Worm (Caenorhabditis elegans) whole organism, L2 larva: ENCODE measurements around the gene C04B4.5.
"Not testable (repeated sequence)": the region's sequence is repeated elsewhere in the genome, so short reads cannot be mapped to it uniquely, and the experiment has no call there.

ENCODE experiments used
- C34F6.9 ChIP-seq: fragments of 150-350 bp; optimal IDR thresholded peaks from 2 replicates; lab custom pipeline; 2014; ENCODE audit warnings: missing biosample characterization, missing genetic modification characterization
- F13H6.1 ChIP-seq: sonication (generic microtip); optimal IDR thresholded peaks from 2 replicates; lab custom pipeline; 2016; ENCODE audit warnings: missing genetic modification characterization, missing compliant biosample characterization
- R02D3.7 ChIP-seq: fragments of 150-350 bp; optimal IDR thresholded peaks from 2 replicates; lab custom pipeline; 2014; ENCODE audit warnings: missing biosample characterization, missing genetic modification characterization
- ZK546.5 ChIP-seq: sonication (generic microtip); optimal IDR thresholded peaks from 2 replicates; lab custom pipeline; 2017; ENCODE audit warnings: missing biosample characterization, missing genetic modification characterization
- alr-1 ChIP-seq: fragments of 150-350 bp; optimal IDR thresholded peaks from 2 replicates; lab custom pipeline; 2014; ENCODE audit warnings: missing biosample characterization, missing genetic modification characterization
- aly-2 ChIP-seq: fragments of 150-350 bp; optimal IDR thresholded peaks from 2 replicates; lab custom pipeline; 2014; ENCODE audit warnings: missing biosample characterization, missing genetic modification characterization
- blmp-1 ChIP-seq: sonication (generic microtip); optimal IDR thresholded peaks from 2 replicates; lab custom pipeline; 2017; ENCODE audit warnings: missing genetic modification characterization, mild to moderate bottlenecking, missing compliant biosample characterization, antibody characterized with exemption, moderate library complexity; ENCODE audit not compliant: insufficient read depth
- ceh-16 ChIP-seq: fragments of 150-350 bp; optimal IDR thresholded peaks from 2 replicates; lab custom pipeline; 2014; ENCODE audit warnings: missing biosample characterization, missing genetic modification characterization
- ceh-82 ChIP-seq: fragments of 150-350 bp; optimal IDR thresholded peaks from 2 replicates; lab custom pipeline; 2014; ENCODE audit warnings: missing biosample characterization, missing genetic modification characterization
- crh-2 ChIP-seq: sonication (generic microtip); optimal IDR thresholded peaks from 2 replicates; lab custom pipeline; 2017; ENCODE audit warnings: missing biosample characterization, missing genetic modification characterization
- egl-27 ChIP-seq: sonication (generic microtip); optimal IDR thresholded peaks from 3 replicates; lab custom pipeline; 2017; ENCODE audit warnings: missing biosample characterization, missing genetic modification reagents, missing genetic modification characterization
- elt-1 ChIP-seq: fragments of 150-350 bp; optimal IDR thresholded peaks from 2 replicates; lab custom pipeline; 2014; ENCODE audit warnings: missing biosample characterization, missing genetic modification characterization
- fos-1 ChIP-seq: fragments of 150-350 bp; optimal IDR thresholded peaks from 2 replicates; lab custom pipeline; 2014; ENCODE audit warnings: missing biosample characterization, missing genetic modification characterization
- lin-13 ChIP-seq: fragments of 150-350 bp; optimal IDR thresholded peaks from 2 replicates; lab custom pipeline; 2014; ENCODE audit warnings: missing biosample characterization, missing genetic modification reagents, missing genetic modification characterization
- lin-39 ChIP-seq: fragments of 150-350 bp; optimal IDR thresholded peaks from 2 replicates; lab custom pipeline; 2014; ENCODE audit warnings: missing biosample characterization, missing genetic modification reagents, missing genetic modification characterization
- lsy-2 ChIP-seq, 2 experiments: fragments of 150-350 bp in 1 of 2; sonication (generic microtip) in 1 of 2; optimal IDR thresholded peaks; 2 replicates each; lab custom pipeline; 2014 to 2017; ENCODE audit warnings: missing biosample characterization in 2 of 2, missing genetic modification characterization in 2 of 2
- mab-5 ChIP-seq: fragments of 150-350 bp; optimal IDR thresholded peaks from 2 replicates; lab custom pipeline; 2014; ENCODE audit warnings: missing biosample characterization, missing genetic modification characterization
- mbf-1 ChIP-seq: sonication (generic microtip); optimal IDR thresholded peaks from 2 replicates; lab custom pipeline; 2017; ENCODE audit warnings: missing biosample characterization, missing genetic modification characterization
- mdl-1 ChIP-seq, 2 experiments: fragments of 150-350 bp in 1 of 2; sonication (generic microtip) in 1 of 2; optimal IDR thresholded peaks; 2 replicates each; lab custom pipeline; 2017; ENCODE audit warnings: missing biosample characterization in 2 of 2, missing genetic modification characterization in 2 of 2
- nhr-11 ChIP-seq: fragments of 150-350 bp; optimal IDR thresholded peaks from 2 replicates; lab custom pipeline; 2014; ENCODE audit warnings: missing biosample characterization, missing genetic modification characterization
- nhr-129 ChIP-seq: fragments of 150-350 bp; optimal IDR thresholded peaks from 2 replicates; lab custom pipeline; 2014; ENCODE audit warnings: missing biosample characterization, missing genetic modification characterization
- nhr-21 ChIP-seq: fragments of 150-350 bp; optimal IDR thresholded peaks from 2 replicates; lab custom pipeline; 2014; ENCODE audit warnings: missing biosample characterization, missing genetic modification characterization
- nhr-237 ChIP-seq: fragments of 150-350 bp; optimal IDR thresholded peaks from 2 replicates; lab custom pipeline; 2014; ENCODE audit warnings: missing biosample characterization, missing genetic modification characterization
- nhr-25 ChIP-seq: fragments of 150-350 bp; sonication (generic microtip); optimal IDR thresholded peaks from 3 replicates; lab custom pipeline; 2014; ENCODE audit warnings: missing biosample characterization, missing genetic modification characterization
- peb-1 ChIP-seq: fragments of 150-350 bp; optimal IDR thresholded peaks from 2 replicates; lab custom pipeline; 2014; ENCODE audit warnings: missing biosample characterization, missing genetic modification characterization
- skn-1 ChIP-seq: sonication (generic microtip); optimal IDR thresholded peaks from 2 replicates; lab custom pipeline; 2017; ENCODE audit warnings: missing biosample characterization, missing genetic modification characterization
- sma-3 ChIP-seq: sonication (generic microtip); optimal IDR thresholded peaks from 2 replicates; lab custom pipeline; 2016; ENCODE audit warnings: missing genetic modification reagents, missing genetic modification characterization, missing compliant biosample characterization
- sma-9 ChIP-seq, 2 experiments: fragments of 150-350 bp in 1 of 2; sonication (generic microtip) in 1 of 2; optimal IDR thresholded peaks; 2 replicates each; lab custom pipeline; 2014 to 2016; ENCODE audit warnings: missing genetic modification characterization in 2 of 2, mild to moderate bottlenecking in 1 of 2, missing biosample characterization in 1 of 2, missing compliant biosample characterization in 1 of 2, missing genetic modification reagents in 1 of 2, moderate library complexity in 1 of 2
- snpc-4 ChIP-seq: fragments of 150-350 bp; optimal IDR thresholded peaks from 2 replicates; lab custom pipeline; 2014; ENCODE audit warnings: missing biosample characterization, missing genetic modification characterization
- unc-39 ChIP-seq: fragments of 150-350 bp; optimal IDR thresholded peaks from 2 replicates; lab custom pipeline; 2014; ENCODE audit warnings: missing biosample characterization, missing genetic modification characterization
- unc-62 ChIP-seq: fragments of 150-350 bp; optimal IDR thresholded peaks from 2 replicates; lab custom pipeline; 2014; ENCODE audit warnings: missing biosample characterization, missing genetic modification reagents, missing genetic modification characterization
- zag-1 ChIP-seq: fragments of 150-350 bp; optimal IDR thresholded peaks from 2 replicates; lab custom pipeline; 2014; ENCODE audit warnings: missing biosample characterization, missing genetic modification characterization
- ztf-1 ChIP-seq: fragments of 200-800 bp; sonication (Bioruptor generic); conservative IDR thresholded peaks from 2 replicates; pipeline ENCODE4 v1.3.6; 2022; ENCODE audit warnings: missing genetic modification characterization, missing compliant biosample characterization
- ztf-4 ChIP-seq: fragments of 150-350 bp; optimal IDR thresholded peaks from 2 replicates; lab custom pipeline; 2014; ENCODE audit warnings: missing biosample characterization, missing genetic modification characterization

Gene C04B4.5

DNA sequence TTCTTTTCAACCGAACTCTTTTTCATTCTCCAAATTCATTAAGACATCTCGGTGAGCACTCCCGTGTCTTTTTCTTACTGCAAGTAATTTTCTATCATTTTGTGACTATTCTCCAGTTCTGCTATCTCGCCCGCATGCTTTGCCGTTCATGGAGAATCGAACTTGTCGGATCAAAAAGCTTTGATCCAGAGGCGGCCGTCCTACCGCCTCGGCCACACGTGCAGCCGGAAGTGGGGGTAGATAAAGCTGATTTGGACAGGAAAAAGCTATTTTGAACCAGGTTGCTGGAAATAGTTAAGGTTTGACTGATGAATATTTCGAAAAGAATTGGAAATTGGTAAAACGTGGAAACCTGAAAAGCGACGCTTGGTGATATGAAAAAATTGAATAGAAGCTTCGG lies 16.1 kb upstream of the C04B4.5 start:
- TF ChIP-seq unc-39 (tag; lab: Kevin White, UChicago) (no peak), lin-13 (no peak), nhr-21 (tag; lab: Kevin White, UChicago) (no peak), ztf-1 (GFP tag; lab: Robert Waterston, UW) (no peak), C34F6.9 (tag; lab: Kevin White, UChicago) (no peak), R02D3.7 (tag; lab: Kevin White, UChicago) (no peak), elt-1 (tag; lab: Kevin White, UChicago) (no peak), ZK546.5 (tag; lab: Kevin White, UChicago) (no peak), crh-2 (no peak), zag-1 (tag; lab: Kevin White, UChicago) (no peak), F13H6.1 (tag; lab: Kevin White, UChicago) (no peak), skn-1 (tag; lab: Kevin White, UChicago) (no peak), alr-1 (no peak), unc-62 (GFP tag; lab: Kevin White, UChicago) (no peak), mbf-1 (tag; lab: Kevin White, UChicago) (no peak), lin-39 (tag; lab: Kevin White, UChicago) (no peak), lsy-2 (tag; optimal IDR thresholded peaks at IDR 0.05; lab: Kevin White, UChicago) (no peak), mab-5 (tag; lab: Kevin White, UChicago) (no peak), snpc-4 (tag; lab: Kevin White, UChicago) (no peak), fos-1 (no peak)

DNA sequence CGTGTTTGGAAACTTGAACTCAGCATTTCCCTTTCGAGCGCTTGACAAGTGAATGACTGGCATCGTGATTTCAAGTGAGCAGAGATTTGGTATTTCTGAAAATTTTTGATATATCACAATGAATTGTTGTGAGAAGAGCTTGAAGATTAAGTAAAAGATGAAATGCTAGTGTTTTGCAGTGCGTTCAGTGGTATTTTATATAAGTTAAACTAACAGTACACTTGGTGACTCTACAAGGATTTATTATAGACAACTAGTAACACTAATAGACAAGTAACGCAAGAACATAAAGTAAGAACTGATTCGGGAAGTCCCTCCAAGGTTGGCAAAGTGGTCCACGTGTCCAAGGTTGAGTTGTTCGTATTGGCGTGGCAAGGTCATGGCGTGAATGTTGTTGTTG lies 14.6 kb upstream of the C04B4.5 start, which contains the start of gene dot-1.3:
Gene dot-1.3 (minus strand): TSS at position 101 of the 400 bp plus-strand sequence.
- not testable (repeated sequence) for TF ChIP-seq nhr-11 (tag; lab: Kevin White, UChicago); mbf-1 (tag; lab: Kevin White, UChicago); ceh-82

- TF ChIP-seq R02D3.7 (tag; lab: Kevin White, UChicago) (no peak), lin-13 (no peak), zag-1 (tag; lab: Kevin White, UChicago) (no peak), nhr-129 (no peak), nhr-25 (no peak), unc-62 (GFP tag; lab: Kevin White, UChicago) (no peak), alr-1 (no peak), sma-3 (no peak), aly-2 (tag; lab: Kevin White, UChicago) (no peak), mdl-1 (tag; optimal IDR thresholded peaks at IDR 0.05; lab: Kevin White, UChicago) (no peak)
Measured at ce11 chrX:12299834-12300233, 11.7 kb upstream of the C04B4.5 start, which contains the start of gene W06D11.5. Gene W06D11.5, plus strand, starts transcription at chrX:12300134.

DNA sequence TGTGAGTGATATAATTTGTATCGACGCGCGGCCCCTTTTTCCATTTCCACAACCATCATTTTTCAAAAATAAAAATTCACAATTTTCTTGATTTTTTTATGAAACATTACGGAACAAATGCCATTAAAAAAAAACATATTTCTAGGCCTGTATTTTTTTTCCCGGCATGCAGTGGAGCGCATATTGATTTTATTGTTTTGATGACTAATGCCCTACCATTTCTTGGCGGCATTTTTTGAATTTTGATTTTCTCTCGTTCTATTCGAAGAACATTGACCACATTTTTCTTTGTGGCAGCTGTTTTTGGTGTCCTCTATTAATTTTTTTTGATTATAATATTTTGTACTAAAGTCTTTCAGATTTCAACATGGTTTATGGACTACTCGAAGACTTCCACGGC lies 10.2 kb upstream of the C04B4.5 start, which contains the start of gene W06D11.3:
Gene W06D11.3 (plus strand): TSS at position 360 of the 400 bp plus-strand sequence.
- no peak for TF ChIP-seq lin-13
- TF ChIP-seq blmp-1 (tag; lab: Kevin White, UChicago): no peak
- no peak for TF ChIP-seq sma-9 (GFP tag; optimal IDR thresholded peaks at IDR 0.05; lab: Kevin White, UChicago)
- TF ChIP-seq sma-9 (tag; optimal IDR thresholded peaks at IDR 0.05; lab: Kevin White, UChicago): no peak
- TF ChIP-seq nhr-21 (tag; lab: Kevin White, UChicago): no peak
- TF ChIP-seq, all 48 proteins: peak for 0

ce11 chrX:12296392-12296791 lies 8.2 kb upstream of the C04B4.5 start, which contains the start of gene W06D11.2:
Gene W06D11.2, minus strand, starts transcription at chrX:12296730.
- TF ChIP-seq nhr-237: no peak

DNA sequence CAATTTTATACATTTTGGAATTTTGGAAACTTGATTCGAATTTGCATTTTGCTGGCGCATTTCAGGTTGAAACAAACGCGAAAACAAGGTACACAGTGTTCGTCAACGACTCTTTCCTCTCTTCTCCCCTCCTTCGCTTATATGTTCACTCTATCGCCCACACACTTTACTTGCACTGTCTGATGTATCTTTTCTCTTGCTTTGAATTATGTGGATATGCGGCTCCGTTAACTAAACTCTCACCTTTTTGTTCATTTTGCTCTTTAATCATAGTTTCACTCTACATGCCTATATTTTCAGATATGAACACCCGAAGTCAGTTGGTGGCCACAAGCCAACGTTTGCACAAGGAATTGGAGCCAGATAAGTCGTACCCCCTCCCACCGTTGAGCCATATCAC lies 6.1 kb upstream of the C04B4.5 start, which contains the start of gene W06D11.1:
Gene W06D11.1 (plus strand): TSS at position 301 of the 400 bp plus-strand sequence.
- no peak for TF ChIP-seq crh-2
- no peak for TF ChIP-seq sma-3
- no peak for TF ChIP-seq ceh-16 (tag; lab: Kevin White, UChicago)
- no peak for TF ChIP-seq ztf-4 (tag; lab: Kevin White, UChicago)
- no peak for TF ChIP-seq alr-1
- no peak for TF ChIP-seq elt-1 (tag; lab: Kevin White, UChicago)
- no peak for TF ChIP-seq blmp-1 (tag; lab: Kevin White, UChicago)
- TF ChIP-seq lin-13: no peak
- TF ChIP-seq ceh-82: no peak
- no peak for TF ChIP-seq egl-27 (tag; lab: Kevin White, UChicago)
- no peak for TF ChIP-seq mdl-1 (tag; optimal IDR thresholded peaks at IDR 0.05; lab: Kevin White, UChicago)
- no peak for TF ChIP-seq peb-1 (tag; lab: Kevin White, UChicago)
